Fruit fly (Drosophila melanogaster): ENCODE measurements around the gene Best2.

Gene Best2

DNA sequence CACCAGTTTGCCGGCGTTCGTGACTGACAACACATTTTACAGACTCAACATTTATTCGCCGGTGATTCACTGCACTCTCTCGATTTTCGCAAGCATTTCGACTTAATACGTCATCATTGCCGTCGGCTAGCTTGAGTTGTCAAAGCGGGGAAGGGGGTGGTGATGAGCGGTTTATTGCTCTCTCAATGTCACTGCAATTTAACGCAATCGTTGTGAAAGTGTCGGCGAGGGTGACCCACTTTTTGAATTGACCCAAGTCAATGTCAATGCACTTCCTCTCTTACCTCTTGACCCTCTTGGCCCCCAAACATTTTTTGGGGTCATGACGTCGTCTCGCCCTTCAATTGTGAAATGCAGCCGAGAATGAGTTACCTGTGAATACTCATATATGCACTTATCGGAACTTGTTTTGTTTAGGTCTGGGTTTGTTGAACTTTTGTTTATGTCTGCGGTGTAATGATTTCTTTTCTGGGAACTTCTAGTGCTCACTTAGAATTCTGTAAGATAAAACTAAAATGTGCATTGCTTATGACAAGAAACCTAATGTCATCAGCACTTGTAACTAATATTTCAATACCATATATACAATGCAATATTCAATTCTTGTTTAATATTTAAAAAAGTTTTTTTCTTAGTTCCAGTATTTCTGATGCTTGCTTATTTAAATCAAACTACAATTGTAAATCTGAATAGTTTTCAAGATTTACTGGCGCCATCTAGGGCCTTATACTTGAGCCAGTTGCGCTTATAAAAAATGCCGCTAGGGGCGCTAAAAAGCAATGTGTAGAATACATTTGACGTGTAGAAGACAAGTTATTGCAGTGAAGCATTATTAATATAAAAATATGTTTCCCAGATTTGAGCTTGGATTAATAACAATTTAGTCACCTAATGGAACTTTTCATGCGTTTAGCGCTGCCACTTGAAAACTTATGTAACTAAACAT is 7.7 kb upstream of the Best2 start:
- TF ChIP-seq Dll (optimal IDR thresholded peaks at IDR 0.05): no peak
- no peak for TF ChIP-seq psq (optimal IDR thresholded peaks at IDR 0.05)
- TF ChIP-seq usp (GFP tag; optimal IDR thresholded peaks at IDR 0.05): no peak
- TF ChIP-seq EcR (GFP tag; optimal IDR thresholded peaks at IDR 0.05): peak; percentile 76 to 84

dm6 chr3L:6263470-6263869 is 7.0 kb upstream of the Best2 start:
- TF ChIP-seq Dll (optimal IDR thresholded peaks at IDR 0.05) (no peak), psq (optimal IDR thresholded peaks at IDR 0.05) (no peak), pan (optimal IDR thresholded peaks at IDR 0.05) (no peak), usp (GFP tag; optimal IDR thresholded peaks at IDR 0.05) (no peak), CG8478 (optimal IDR thresholded peaks at IDR 0.05) (no peak), EcR (GFP tag; optimal IDR thresholded peaks at IDR 0.05) (no peak)

DNA sequence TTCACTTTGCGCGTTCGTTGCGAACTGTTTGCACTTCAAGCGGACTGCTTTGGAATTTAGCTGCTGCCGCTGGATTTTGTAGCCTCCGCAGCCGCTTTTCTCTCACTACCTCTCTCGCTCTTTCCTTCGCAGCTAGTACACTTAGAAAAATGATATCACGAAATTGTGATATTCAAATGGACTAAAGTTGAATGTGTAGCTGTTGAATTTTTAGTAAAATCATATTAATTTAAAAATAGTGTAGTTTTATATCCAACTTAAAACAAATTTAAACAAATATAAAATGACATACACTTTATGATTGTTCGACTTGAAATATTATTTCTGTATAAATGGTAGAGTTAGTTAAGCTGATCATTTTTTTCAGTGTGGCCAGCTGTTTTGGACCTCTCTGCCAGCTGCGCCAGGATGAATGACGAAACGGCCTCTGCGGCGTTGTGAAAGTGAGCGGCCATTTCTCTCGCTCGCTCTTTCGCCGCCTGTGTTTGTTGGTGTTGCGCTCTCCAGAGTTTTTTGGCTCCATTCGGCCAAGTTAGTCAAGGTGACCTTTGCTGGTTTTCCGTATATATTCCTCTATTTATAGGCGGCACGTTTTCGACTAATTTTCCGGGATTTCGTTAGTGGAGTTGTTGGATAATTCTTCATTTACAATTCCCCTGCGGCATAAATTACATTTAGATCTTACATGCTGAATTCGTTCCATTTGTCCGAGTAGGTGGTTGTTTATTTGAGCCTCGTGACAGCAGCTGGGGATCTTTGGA is 6.4 kb upstream of the Best2 start, which contains the start of gene Ldh:
TSS of gene Ldh (minus strand) at position 51 of the 761 bp plus-strand sequence.
- no peak for TF ChIP-seq psq (optimal IDR thresholded peaks at IDR 0.05)
- TF ChIP-seq Dll (optimal IDR thresholded peaks at IDR 0.05): peak; percentile 61

dm6 chr3L:6262076-6262504 is 5.6 kb upstream of the Best2 start:
- no peak for TF ChIP-seq Dll (optimal IDR thresholded peaks at IDR 0.05)
- no peak for TF ChIP-seq psq (optimal IDR thresholded peaks at IDR 0.05)
- TF ChIP-seq usp (GFP tag; optimal IDR thresholded peaks at IDR 0.05): no peak
- peak in 1 of 2 experiments; percentile 57 for TF ChIP-seq EcR (GFP tag; optimal IDR thresholded peaks at IDR 0.05)

dm6 chr3L:6261230-6261629 is 4.8 kb upstream of the Best2 start:
- no peak for TF ChIP-seq psq (optimal IDR thresholded peaks at IDR 0.05)
- TF ChIP-seq pan (optimal IDR thresholded peaks at IDR 0.05): no peak
- no peak for TF ChIP-seq Dll (optimal IDR thresholded peaks at IDR 0.05)
- TF ChIP-seq usp (GFP tag; optimal IDR thresholded peaks at IDR 0.05): no peak
- no peak for TF ChIP-seq EcR (GFP tag; optimal IDR thresholded peaks at IDR 0.05)
- TF ChIP-seq CG8478 (optimal IDR thresholded peaks at IDR 0.05): no peak

- TF ChIP-seq psq (optimal IDR thresholded peaks at IDR 0.05): no peak
- TF ChIP-seq Dll (optimal IDR thresholded peaks at IDR 0.05): no peak
- no peak for TF ChIP-seq usp (GFP tag; optimal IDR thresholded peaks at IDR 0.05)
- no peak for TF ChIP-seq CG8478 (optimal IDR thresholded peaks at IDR 0.05)
- TF ChIP-seq pan (optimal IDR thresholded peaks at IDR 0.05): no peak
- no peak for TF ChIP-seq EcR (GFP tag; optimal IDR thresholded peaks at IDR 0.05)
These were observed 2.2 kb upstream of the Best2 start, which contains the start of gene CG10163 for dm6 chr3L:6258660-6259059. Gene CG10163 (minus strand): TSS chr3L:6258760.

DNA sequence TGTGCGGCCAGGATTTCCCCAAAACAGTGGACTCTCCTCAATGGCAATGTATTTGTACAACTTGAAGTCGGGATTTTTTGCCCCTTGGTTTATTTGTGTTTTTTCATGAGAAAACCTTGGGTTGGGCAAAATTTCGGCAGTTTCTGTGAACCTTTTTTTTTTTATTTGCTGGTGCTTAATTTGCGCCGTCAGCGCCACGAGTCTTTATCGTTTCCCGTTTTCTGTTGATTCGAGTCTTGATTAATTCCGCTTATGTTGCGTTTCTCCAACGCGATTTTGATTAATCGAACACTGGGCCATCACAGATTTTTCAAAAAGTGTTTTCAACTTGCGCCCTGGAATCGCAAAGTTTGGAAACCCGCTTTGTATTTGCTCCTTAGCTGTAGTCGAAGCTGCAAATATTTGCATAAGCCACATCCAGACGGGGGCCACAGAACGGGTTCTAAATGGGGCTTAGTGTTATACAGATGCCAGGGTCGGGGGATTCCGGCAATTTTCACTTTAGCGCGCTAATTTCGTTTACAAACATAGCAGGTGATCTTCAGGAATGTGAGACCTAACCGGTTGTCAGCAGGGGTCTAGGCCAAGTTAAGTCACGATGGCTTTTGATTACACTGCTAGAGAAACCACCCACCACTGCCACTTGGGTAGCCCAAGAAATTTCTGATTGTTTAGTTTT is 1.9 kb downstream of the Best2 start:
- TF ChIP-seq psq (optimal IDR thresholded peaks at IDR 0.05) (no peak), usp (GFP tag; optimal IDR thresholded peaks at IDR 0.05) (no peak), EcR (GFP tag; optimal IDR thresholded peaks at IDR 0.05) (no peak), pan (optimal IDR thresholded peaks at IDR 0.05) (no peak), Dll (optimal IDR thresholded peaks at IDR 0.05) (no peak), CG8478 (optimal IDR thresholded peaks at IDR 0.05) (no peak)

DNA sequence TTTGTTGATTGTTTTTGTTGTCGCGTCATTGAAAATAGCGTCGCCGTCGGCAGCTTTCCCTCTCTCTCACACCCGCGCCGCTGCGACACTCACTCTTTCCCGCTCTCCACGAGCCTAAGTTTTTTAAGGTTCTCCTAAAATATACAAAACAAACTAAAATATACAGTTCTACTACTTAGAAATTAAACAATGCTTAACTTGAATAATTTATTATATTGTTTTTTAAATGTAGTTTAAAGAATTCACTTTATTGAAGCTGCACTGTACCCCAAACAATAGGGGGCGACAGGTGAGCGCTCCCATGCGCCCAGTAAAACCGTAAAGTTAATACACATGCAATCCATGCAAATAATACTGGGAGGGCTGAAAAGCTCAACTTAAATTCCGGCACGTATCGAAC is 2.7 kb downstream of the Best2 start:
- no peak for TF ChIP-seq Dll (optimal IDR thresholded peaks at IDR 0.05)

DNA sequence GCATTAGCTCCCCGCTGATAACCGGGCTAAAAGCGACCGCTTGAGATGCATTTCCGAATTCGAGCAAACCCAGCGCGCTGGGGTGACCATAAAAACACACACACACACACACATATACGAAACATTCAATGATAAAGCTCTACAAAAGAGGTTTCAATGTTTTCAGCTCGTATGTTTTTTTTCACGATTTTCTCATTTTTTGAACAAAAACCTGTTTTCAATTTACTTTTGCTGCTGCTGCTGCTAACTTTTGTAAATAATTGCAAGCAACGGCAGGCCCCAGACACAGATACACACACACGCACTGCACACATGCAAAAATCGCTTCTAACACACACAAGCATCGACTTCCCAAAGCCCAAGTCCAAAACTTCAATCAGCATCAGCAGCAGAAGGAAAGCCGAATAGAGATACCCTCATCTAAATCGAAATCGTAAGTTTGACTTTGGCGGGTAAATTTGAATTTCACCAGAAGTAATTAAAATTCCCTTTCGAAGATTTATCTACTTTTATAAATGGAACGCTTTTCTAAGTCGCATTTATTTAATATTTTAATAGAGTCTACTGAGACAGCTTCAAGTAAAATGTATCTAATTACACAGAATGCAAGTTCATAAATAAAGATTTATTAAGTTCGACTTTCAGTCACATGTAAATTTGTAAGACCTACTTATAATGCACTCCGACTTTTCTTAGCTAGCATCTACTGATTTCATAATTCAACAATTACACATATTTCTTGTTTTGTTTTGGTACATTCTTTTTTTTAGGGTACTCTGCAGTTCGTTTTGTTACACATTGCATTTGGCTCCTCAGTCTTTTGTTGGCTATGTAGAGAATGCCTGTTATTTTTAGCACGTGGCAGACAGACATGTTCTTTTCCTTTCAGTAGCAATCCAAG is 7.0 kb downstream of the Best2 start:
- no peak for TF ChIP-seq pan (optimal IDR thresholded peaks at IDR 0.05)
- TF ChIP-seq psq (optimal IDR thresholded peaks at IDR 0.05): no peak
- no peak for TF ChIP-seq CG8478 (optimal IDR thresholded peaks at IDR 0.05)
- no peak for TF ChIP-seq usp (GFP tag; optimal IDR thresholded peaks at IDR 0.05)
- TF ChIP-seq EcR (GFP tag; optimal IDR thresholded peaks at IDR 0.05): no peak
- no peak for TF ChIP-seq Dll (optimal IDR thresholded peaks at IDR 0.05)

dm6 chr3L:6245646-6246045 is 10.8 kb downstream of the Best2 start, which contains the start of gene Mdr65:
Gene Mdr65 (minus strand): TSS chr3L:6245746.
- TF ChIP-seq psq (optimal IDR thresholded peaks at IDR 0.05): no peak
- TF ChIP-seq CG8478 (optimal IDR thresholded peaks at IDR 0.05): no peak
- TF ChIP-seq pan (optimal IDR thresholded peaks at IDR 0.05): no peak
- TF ChIP-seq EcR (GFP tag; optimal IDR thresholded peaks at IDR 0.05): no peak
- TF ChIP-seq usp (GFP tag; optimal IDR thresholded peaks at IDR 0.05): no peak
- TF ChIP-seq Dll (optimal IDR thresholded peaks at IDR 0.05): no peak

dm6 chr3L:6239968-6240367 is 16.5 kb downstream of the Best2 start, which contains the start of gene CG10226:
Gene CG10226 (minus strand): TSS chr3L:6240068.
- TF ChIP-seq pan (optimal IDR thresholded peaks at IDR 0.05) (no peak), usp (GFP tag; optimal IDR thresholded peaks at IDR 0.05) (no peak), psq (optimal IDR thresholded peaks at IDR 0.05) (no peak), EcR (GFP tag; optimal IDR thresholded peaks at IDR 0.05) (no peak)
